Worm (Caenorhabditis elegans) whole organism, dauer: ENCODE measurements around the gene C03B1.1.

Experiments used
- unc-62 ChIP-seq: sonication (generic microtip); optimal IDR thresholded peaks from 2 replicates; lab custom pipeline; 2017; ENCODE audit warnings: missing biosample characterization, missing genetic modification reagents, missing genetic modification characterization

Gene C03B1.1

ce11 chrX:6360658-6361057 is 13.9 kb upstream of the C03B1.1 start, which contains the start of gene C03B1.14:
Gene C03B1.14 (minus strand): TSS chrX:6360758.
- TF ChIP-seq unc-62 (GFP tag; lab: Kevin White, UChicago) = no peak

ce11 chrX:6364196-6364595 is 10.4 kb upstream of the C03B1.1 start, which contains the start of gene C03B1.4:
Gene C03B1.4 (plus strand): TSS chrX:6364496.
- no peak for TF ChIP-seq unc-62 (GFP tag; lab: Kevin White, UChicago)

ce11 chrX:6365715-6366114 is 8.8 kb upstream of the C03B1.1 start, which contains the start of gene C03B1.3:
Gene C03B1.3 (plus strand): TSS chrX:6366015.
- no peak for TF ChIP-seq unc-62 (GFP tag; lab: Kevin White, UChicago)

- TF ChIP-seq unc-62 (GFP tag; lab: Kevin White, UChicago) = no peak
Observed at ce11 chrX:6369717-6370116, 4.8 kb upstream of the C03B1.1 start, which contains the start of gene C03B1.2. Gene C03B1.2 (plus strand): TSS chrX:6370017.

ce11 chrX:6371192-6372116 is 3.1 kb upstream of the C03B1.1 start:
- no peak for TF ChIP-seq unc-62 (GFP tag; lab: Kevin White, UChicago)

- no peak for TF ChIP-seq unc-62 (GFP tag; lab: Kevin White, UChicago)
Observed at ce11 chrX:6373348-6373747, 1.2 kb upstream of the C03B1.1 start, which contains the start of gene C03B1.17. Gene C03B1.17 (plus strand): TSS chrX:6373648.

ce11 chrX:6377634-6378288 is 3.2 kb downstream of the C03B1.1 start, which contains the start of gene lmp-1:
Gene lmp-1 (minus strand): TSS chrX:6377684.
- no peak for TF ChIP-seq unc-62 (GFP tag; lab: Kevin White, UChicago)

- no peak for TF ChIP-seq unc-62 (GFP tag; lab: Kevin White, UChicago)
Observed at ce11 chrX:6378363-6378762, 3.8 kb downstream of the C03B1.1 start.

- no peak for TF ChIP-seq unc-62 (GFP tag; lab: Kevin White, UChicago)
Observed at ce11 chrX:6382930-6383329, 8.4 kb downstream of the C03B1.1 start.

- no peak for TF ChIP-seq unc-62 (GFP tag; lab: Kevin White, UChicago)
Observed at ce11 chrX:6384537-6384936, 10.0 kb downstream of the C03B1.1 start.

ce11 chrX:6385185-6385584 is 10.6 kb downstream of the C03B1.1 start, which contains the start of gene igdb-3:
Gene igdb-3 (plus strand): TSS chrX:6385485.
- no peak for TF ChIP-seq unc-62 (GFP tag; lab: Kevin White, UChicago)

ce11 chrX:6388639-6389038 is 14.1 kb downstream of the C03B1.1 start:
- no peak for TF ChIP-seq unc-62 (GFP tag; lab: Kevin White, UChicago)

- no peak for TF ChIP-seq unc-62 (GFP tag; lab: Kevin White, UChicago)
Observed at ce11 chrX:6391491-6391890, 16.9 kb downstream of the C03B1.1 start, which contains the start of gene igcm-2. Gene igcm-2 (minus strand): TSS chrX:6391591.

ce11 chrX:6399450-6399849 is 24.9 kb downstream of the C03B1.1 start:
- TF ChIP-seq unc-62 (GFP tag; lab: Kevin White, UChicago) = no peak

- no peak for TF ChIP-seq unc-62 (GFP tag; lab: Kevin White, UChicago)
Observed at ce11 chrX:6403122-6403521, 28.6 kb downstream of the C03B1.1 start, which contains the start of gene glt-4. Gene glt-4 (plus strand): TSS chrX:6403422.

- no peak for TF ChIP-seq unc-62 (GFP tag; lab: Kevin White, UChicago)
Observed at ce11 chrX:6405905-6406304, 31.4 kb downstream of the C03B1.1 start.
